Fruit fly (Drosophila melanogaster): ENCODE data around the gene RpS17.

The RpS17 gene

dm6 chr3L:9466595-9466994, 37.0 kb upstream of the RpS17 start (continued):
- TF ChIP-seq Met (GFP tag; optimal IDR thresholded peaks at IDR 0.05), result no peak
- TF ChIP-seq Eip93F (GFP tag; optimal IDR thresholded peaks at IDR 0.05), result no peak
- peak; percentile 2 for TF ChIP-seq acj6 (GFP tag; optimal IDR thresholded peaks at IDR 0.05)
- TF ChIP-seq Sox14 (GFP tag; optimal IDR thresholded peaks at IDR 0.05), result no peak
- peak; percentile 73 for TF ChIP-seq Eip78C (GFP tag)
- peak; percentile 6 for TF ChIP-seq CG6276 (GFP tag; optimal IDR thresholded peaks at IDR 0.05)
- TF ChIP-seq CG7368 (GFP tag; optimal IDR thresholded peaks at IDR 0.05), result no peak
- TF ChIP-seq CG34406 (GFP tag; optimal IDR thresholded peaks at IDR 0.05), result no peak
- no peak for TF ChIP-seq svp (GFP tag)
- peak; percentile 3 for TF ChIP-seq CG3032 (tag; optimal IDR thresholded peaks at IDR 0.05)
- TF ChIP-seq CG11294 (GFP tag; IDR thresholded peaks at IDR 0.05), result no peak
- TF ChIP-seq CG15336 (GFP tag; IDR thresholded peaks at IDR 0.05), result no peak
- peak; percentile 2 for TF ChIP-seq achi (GFP tag; optimal IDR thresholded peaks at IDR 0.05)
- no peak for TF ChIP-seq CG11762 (GFP tag; optimal IDR thresholded peaks at IDR 0.05; ENCODE audit: insufficient read depth)
- TF ChIP-seq eg (GFP tag; IDR thresholded peaks at IDR 0.05), result no peak
- TF ChIP-seq dac (GFP tag; optimal IDR thresholded peaks at IDR 0.05), result no peak
- TF ChIP-seq CG6163 (GFP tag; IDR thresholded peaks at IDR 0.05), result no peak
- no peak for TF ChIP-seq CG6792 (GFP tag; optimal IDR thresholded peaks at IDR 0.05)
- no peak for TF ChIP-seq vri (GFP tag; optimal IDR thresholded peaks at IDR 0.05)
- TF ChIP-seq CG32006 (GFP tag; optimal IDR thresholded peaks at IDR 0.05), result peak; percentile 52
- TF ChIP-seq CG8632 (GFP tag; optimal IDR thresholded peaks at IDR 0.05), result no peak
- TF ChIP-seq Gug (GFP tag; IDR thresholded peaks at IDR 0.05), result no peak
- TF ChIP-seq Eip75B (GFP tag; optimal IDR thresholded peaks at IDR 0.05), result no peak
- TF ChIP-seq fkh (GFP tag; optimal IDR thresholded peaks at IDR 0.05), result no peak
- no peak for TF ChIP-seq CG1621 (tag; optimal IDR thresholded peaks at IDR 0.05)
- peak; percentile 20 for TF ChIP-seq OdsH (GFP tag; optimal IDR thresholded peaks at IDR 0.05)
- TF ChIP-seq salr (GFP tag; optimal IDR thresholded peaks at IDR 0.05), result no peak
- no peak for TF ChIP-seq CG16779 (tag; optimal IDR thresholded peaks at IDR 0.05)

dm6 chr3L:9465652-9466244, 36.1 kb upstream of the RpS17 start:
- TF ChIP-seq Eip78C (GFP tag) (no peak), CG7368 (GFP tag; optimal IDR thresholded peaks at IDR 0.05) (no peak), net (GFP tag; optimal IDR thresholded peaks at IDR 0.05) (no peak), fkh (GFP tag; optimal IDR thresholded peaks at IDR 0.05) (peak; percentile 74), salr (GFP tag; optimal IDR thresholded peaks at IDR 0.05) (no peak)

- peak; percentile 27 for TF ChIP-seq CG16779 (tag; optimal IDR thresholded peaks at IDR 0.05)
- TF ChIP-seq CG32006 (GFP tag; optimal IDR thresholded peaks at IDR 0.05), result no peak
- no peak for TF ChIP-seq esn (GFP tag; optimal IDR thresholded peaks at IDR 0.05)
- peak; percentile 78 for TF ChIP-seq CG6808 (GFP tag; optimal IDR thresholded peaks at IDR 0.05)
- TF ChIP-seq CG10669 (GFP tag; optimal IDR thresholded peaks at IDR 0.05), result peak; percentile 33
- TF ChIP-seq Eip93F (GFP tag; optimal IDR thresholded peaks at IDR 0.05), result no peak
- no peak for TF ChIP-seq svp (GFP tag)
- peak; percentile 66 for TF ChIP-seq CG1621 (tag; optimal IDR thresholded peaks at IDR 0.05)
- TF ChIP-seq dsx (GFP tag; optimal IDR thresholded peaks at IDR 0.05; ENCODE audit: poor library complexity, severe bottlenecking), result peak; percentile 53
- no peak for TF ChIP-seq Ets21C (GFP tag; optimal IDR thresholded peaks at IDR 0.05)
- TF ChIP-seq Ets96B (tag; optimal IDR thresholded peaks at IDR 0.05), result peak; percentile 64
- TF ChIP-seq fd85E (GFP tag; optimal IDR thresholded peaks at IDR 0.05), result no peak
- TF ChIP-seq Smox (GFP tag; optimal IDR thresholded peaks at IDR 0.05), result no peak
- TF ChIP-seq CG11902 (GFP tag; optimal IDR thresholded peaks at IDR 0.05), result no peak
- TF ChIP-seq vri (GFP tag; optimal IDR thresholded peaks at IDR 0.05), result no peak
- TF ChIP-seq CG6163 (GFP tag; IDR thresholded peaks at IDR 0.05), result peak; percentile 66; the same call in 2 of the 3 replicates
- TF ChIP-seq CG6854 (GFP tag; optimal IDR thresholded peaks at IDR 0.05), result no peak
- TF ChIP-seq topi (GFP tag; optimal IDR thresholded peaks at IDR 0.05), result no peak
- TF ChIP-seq achi (GFP tag; optimal IDR thresholded peaks at IDR 0.05), result no peak
- TF ChIP-seq ss (GFP tag; optimal IDR thresholded peaks at IDR 0.05), result peak; percentile 86 to 87
- TF ChIP-seq salr (GFP tag; optimal IDR thresholded peaks at IDR 0.05), result peak in 1 of 2 experiments; percentile 21
- TF ChIP-seq CG6792 (GFP tag; optimal IDR thresholded peaks at IDR 0.05), result no peak
- TF ChIP-seq OdsH (GFP tag; optimal IDR thresholded peaks at IDR 0.05), result no peak
- TF ChIP-seq CG3032 (tag; optimal IDR thresholded peaks at IDR 0.05), result peak; percentile 46
- TF ChIP-seq CG8119 (GFP tag; IDR thresholded peaks at IDR 0.05), result peak; percentile 44; the same call in 2 of the 3 replicates
- TF ChIP-seq CG9139 (GFP tag; optimal IDR thresholded peaks at IDR 0.05), result peak; percentile 82
- TF ChIP-seq spab (GFP tag; optimal IDR thresholded peaks at IDR 0.05), result peak; percentile 30
- TF ChIP-seq CG8319 (GFP tag; optimal IDR thresholded peaks at IDR 0.05), result no peak
- no peak for TF ChIP-seq net (GFP tag; optimal IDR thresholded peaks at IDR 0.05)
Measured at dm6 chr3L:9462794-9463193, 33.2 kb upstream of the RpS17 start.
